Worm (Caenorhabditis elegans): Measurements from ENCODE around the gene T05B4.12.

The T05B4.12 gene

ce11 chrV:4125552-4126084 is at the start of gene T05B4.12:
T05B4.12 (minus strand) TSS chrV:4126034.
- TF ChIP-seq set-16 (GFP tag; IDR thresholded peaks at IDR 0.05) (peak; percentile 68), ceh-20 (GFP tag; IDR thresholded peaks at IDR 0.05) (no peak)

ce11 chrV:4175624-4176023 is 49.8 kb upstream of the T05B4.12 start, which contains the start of the genes coh-4 and pid-5:
coh-4 (minus strand) TSS chrV:4175640.
pid-5 (plus strand) TSS chrV:4175882.
- no peak for TF ChIP-seq zag-1 (tag; optimal IDR thresholded peaks at IDR 0.05)
- TF ChIP-seq zfp-2 (tag; optimal IDR thresholded peaks at IDR 0.05) = no peak
- 0 out of 2 replicates have a peak, but pooled peaks have one; percentile 15 for TF ChIP-seq mdt-29 (GFP tag; IDR thresholded peaks at IDR 0.05)
- TF ChIP-seq F49E8.2 (tag; optimal IDR thresholded peaks at IDR 0.05; ENCODE audit: borderline replicate concordance) = peak; percentile 93
- TF ChIP-seq unc-130 (GFP tag; optimal IDR thresholded peaks at IDR 0.05) = peak; percentile 90
- no peak for TF ChIP-seq lir-3 (tag; optimal IDR thresholded peaks at IDR 0.05)
- no peak for TF ChIP-seq sdz-12 (GFP tag; optimal IDR thresholded peaks at IDR 0.05)
- TF ChIP-seq jun-1 (tag; optimal IDR thresholded peaks at IDR 0.05) = no peak
- TF ChIP-seq lin-38 (GFP tag; IDR thresholded peaks at IDR 0.05) = peak; percentile 81
- no peak for TF ChIP-seq aly-2 (tag; optimal IDR thresholded peaks at IDR 0.05)
- TF ChIP-seq Y5F2A.4 (GFP tag; optimal IDR thresholded peaks at IDR 0.05) = no peak
- peak; percentile 55; the same call in 1 of the 2 replicates for TF ChIP-seq Y48G9A.11 (GFP tag; IDR thresholded peaks at IDR 0.05)
- no peak for TF ChIP-seq pha-4 (GFP tag; IDR thresholded peaks at IDR 0.05)
- TF ChIP-seq pha-4 (tag; optimal IDR thresholded peaks at IDR 0.05) = no peak
- TF ChIP-seq ztf-7 (tag; optimal IDR thresholded peaks at IDR 0.05) = no peak
- TF ChIP-seq nhr-6 (tag; optimal IDR thresholded peaks at IDR 0.05) = no peak
- no peak for TF ChIP-seq F26F4.8 (GFP tag; conservative IDR thresholded peaks at IDR 0.05)
- no peak for TF ChIP-seq mxl-2 (GFP tag; conservative IDR thresholded peaks at IDR 0.05)
- peak; percentile 56; the same call in 1 of the 2 replicates for TF ChIP-seq snpc-1.2 (GFP tag; IDR thresholded peaks at IDR 0.05)
- no peak for TF ChIP-seq D1046.2 (GFP tag; IDR thresholded peaks at IDR 0.05)

ce11 chrV:4170138-4170537 is 44.3 kb upstream of the T05B4.12 start, which contains the start of gene Y45G5AM.7:
Y45G5AM.7 (minus strand) TSS chrV:4170238.
- TF ChIP-seq egl-43 (GFP tag; IDR thresholded peaks at IDR 0.05) (no peak), lim-7 (GFP tag; IDR thresholded peaks at IDR 0.05) (no peak), aha-1 (tag) (no peak), lin-39 (tag; optimal IDR thresholded peaks at IDR 0.05) (no peak), mxl-3 (GFP tag; optimal IDR thresholded peaks at IDR 0.05) (no peak), nhr-10 (tag; optimal IDR thresholded peaks at IDR 0.05) (no peak), D1046.2 (GFP tag; IDR thresholded peaks at IDR 0.05) (no peak)

ce11 chrV:4169658-4170057 is 43.8 kb upstream of the T05B4.12 start:
- no peak for TF ChIP-seq sdz-12 (GFP tag; optimal IDR thresholded peaks at IDR 0.05)
- peak; percentile 83 for TF ChIP-seq lin-38 (GFP tag; IDR thresholded peaks at IDR 0.05)

- TF ChIP-seq fos-1 (tag; optimal IDR thresholded peaks at IDR 0.05) = no peak
- TF ChIP-seq T26A8.4 (GFP tag; IDR thresholded peaks at IDR 0.05) = no peak
- TF ChIP-seq vab-7 (GFP tag; IDR thresholded peaks at IDR 0.05) = no peak
These were observed 42.2 kb upstream of the T05B4.12 start for ce11 chrV:4168045-4168444.

ce11 chrV:4164504-4164959 is 38.7 kb upstream of the T05B4.12 start, which contains the start of gene Y45G5AM.3:
Y45G5AM.3 (plus strand) TSS chrV:4164554.
- no peak for TF ChIP-seq hlh-11 (tag; optimal IDR thresholded peaks at IDR 0.05)
- peak; percentile 7 for TF ChIP-seq pqm-1 (tag; optimal IDR thresholded peaks at IDR 0.05)
- no peak for TF ChIP-seq nhr-76 (tag; optimal IDR thresholded peaks at IDR 0.05)
- TF ChIP-seq zip-2 (tag; optimal IDR thresholded peaks at IDR 0.05) = peak; percentile 96
- TF ChIP-seq daf-16 (GFP tag; optimal IDR thresholded peaks at IDR 0.05) = no peak
- peak; percentile 30 for TF ChIP-seq daf-16 (tag; optimal IDR thresholded peaks at IDR 0.05)
- no peak for TF ChIP-seq pha-4 (GFP tag; IDR thresholded peaks at IDR 0.05)
- peak; percentile 8 for TF ChIP-seq pha-4 (tag; optimal IDR thresholded peaks at IDR 0.05)
- TF ChIP-seq hif-1 (tag; optimal IDR thresholded peaks at IDR 0.05) = peak in 1 of 2 experiments; percentile 21
- TF ChIP-seq nhr-41 (GFP tag; IDR thresholded peaks at IDR 0.05) = no peak

Measured in whole organism, L4 larva.